Worm (Caenorhabditis elegans) whole organism, L3 larva: Measurements from ENCODE around the gene cyp-34A2.

Experiments used
- ZK546.5 ChIP-seq: sonication (generic microtip); optimal IDR thresholded peaks from 2 replicates; lab custom pipeline; 2017; ENCODE audit warnings: missing biosample characterization, missing genetic modification characterization
- egl-27 ChIP-seq: sonication (generic microtip); optimal IDR thresholded peaks from 4 replicates; lab custom pipeline; 2017; ENCODE audit warnings: missing biosample characterization, missing genetic modification reagents, missing genetic modification characterization
- elt-1 ChIP-seq: fragments of 150-350 bp; optimal IDR thresholded peaks from 2 replicates; lab custom pipeline; 2014; ENCODE audit warnings: missing biosample characterization, missing genetic modification characterization
- lin-39 ChIP-seq: fragments of 150-350 bp; optimal IDR thresholded peaks from 2 replicates; lab custom pipeline; 2018; ENCODE audit warnings: missing biosample characterization, missing genetic modification reagents, missing genetic modification characterization
- mdl-1 ChIP-seq: fragments of 150-350 bp; optimal IDR thresholded peaks from 2 replicates; lab custom pipeline; 2014; ENCODE audit warnings: missing biosample characterization, missing genetic modification characterization
- nhr-237 ChIP-seq: fragments of 150-350 bp; optimal IDR thresholded peaks from 2 replicates; lab custom pipeline; 2014; ENCODE audit warnings: missing biosample characterization, missing genetic modification characterization
- nhr-43 ChIP-seq: sonication (generic microtip); optimal IDR thresholded peaks from 2 replicates; lab custom pipeline; 2016; ENCODE audit warnings: mild to moderate bottlenecking, missing genetic modification characterization, missing compliant biosample characterization; ENCODE audit not compliant: poor library complexity, severe bottlenecking
- nhr-77 ChIP-seq: fragments of 150-350 bp; optimal IDR thresholded peaks from 2 replicates; lab custom pipeline; 2014; ENCODE audit warnings: missing biosample characterization, missing genetic modification characterization
- ztf-11 ChIP-seq: fragments of 150-350 bp; optimal IDR thresholded peaks from 2 replicates; lab custom pipeline; 2014; ENCODE audit warnings: missing biosample characterization, missing genetic modification characterization

DNA sequence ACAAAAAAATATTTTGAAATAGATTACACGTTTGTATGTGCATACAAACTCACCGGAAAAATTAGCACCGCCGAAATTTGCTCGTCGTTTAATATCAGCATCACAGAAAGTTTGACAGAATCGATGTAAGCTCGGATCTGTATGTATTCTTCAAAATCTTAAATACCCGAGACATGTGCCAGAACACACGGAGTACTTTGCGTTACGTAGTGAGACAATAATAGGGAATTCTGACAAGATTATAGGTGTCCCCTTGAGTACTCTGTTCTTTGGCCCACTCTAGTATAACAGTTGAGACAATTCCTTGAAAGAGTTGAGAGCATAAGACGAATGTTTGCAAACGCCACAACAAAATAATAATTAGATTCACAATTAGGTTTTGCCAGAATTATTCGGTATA, 12.7 kb upstream of the cyp-34A2 start, which contains the start of gene srx-48:
- TF ChIP-seq nhr-77 (no peak), mdl-1 (tag; lab: Kevin White, UChicago) (no peak), ZK546.5 (tag; lab: Kevin White, UChicago) (no peak), lin-39 (tag; lab: Kevin White, UChicago) (no peak), elt-1 (tag; lab: Kevin White, UChicago) (no peak), egl-27 (tag; lab: Kevin White, UChicago) (no peak), nhr-237 (tag; lab: Kevin White, UChicago) (no peak), ztf-11 (tag; lab: Kevin White, UChicago) (no peak), nhr-43 (tag; lab: Kevin White, UChicago) (no peak)
